Fruit fly (Drosophila melanogaster) whole organism: Measurements from ENCODE around the gene eater.

Source experiments
- CG8478 ChIP-seq: fragments of >200 bp; optimal IDR thresholded peaks from 2 replicates; lab custom pipeline; 2018; ENCODE audit warnings: inconsistent platforms
- Dll ChIP-seq: fragments of >200 bp; optimal IDR thresholded peaks from 2 replicates; lab custom pipeline; 2017
- EcR ChIP-seq, 2 experiments: fragments of >200 bp; optimal IDR thresholded peaks; 2 replicates each; lab custom pipeline; 2017; ENCODE audit warnings: missing biosample characterization in 2 of 2, missing genetic modification characterization in 2 of 2, missing genetic modification reagents in 2 of 2
- pan ChIP-seq: fragments of >200 bp; optimal IDR thresholded peaks from 2 replicates; lab custom pipeline; 2017
- psq ChIP-seq: fragments of >200 bp; optimal IDR thresholded peaks from 2 replicates; lab custom pipeline; 2017
- usp ChIP-seq: fragments of >200 bp; optimal IDR thresholded peaks from 2 replicates; lab custom pipeline; 2017; ENCODE audit warnings: missing biosample characterization, missing genetic modification characterization, mixed read lengths

Gene eater

dm6 chr3R:27067362-27067761, 32.1 kb downstream of the eater start:
- no peak for TF ChIP-seq EcR (GFP tag; optimal IDR thresholded peaks at IDR 0.05; lab: Kevin White, UChicago)
- TF ChIP-seq pan (lab: Kevin White, UChicago), result no peak
- no peak for TF ChIP-seq Dll (lab: Kevin White, UChicago)
- TF ChIP-seq usp (GFP tag; lab: Kevin White, UChicago), result no peak
- TF ChIP-seq CG8478, result no peak
- TF ChIP-seq psq (lab: Kevin White, UChicago), result no peak

dm6 chr3R:27065136-27065535, 34.3 kb downstream of the eater start, which contains the start of gene CG43935:
Gene CG43935 (plus strand): TSS chr3R:27065436.
- TF ChIP-seq CG8478 (no peak), EcR (GFP tag; optimal IDR thresholded peaks at IDR 0.05; lab: Kevin White, UChicago) (no peak)

- TF ChIP-seq pan (lab: Kevin White, UChicago) (no peak), CG8478 (no peak), usp (GFP tag; lab: Kevin White, UChicago) (no peak), EcR (GFP tag; optimal IDR thresholded peaks at IDR 0.05; lab: Kevin White, UChicago) (no peak), Dll (lab: Kevin White, UChicago) (no peak), psq (lab: Kevin White, UChicago) (no peak)
Observed at dm6 chr3R:27064099-27064498, 35.4 kb downstream of the eater start, which contains the start of gene Nep5. Gene Nep5 (minus strand): TSS chr3R:27064199.

dm6 chr3R:27061916-27062315, 37.6 kb downstream of the eater start, which contains the start of gene CG34292:
Gene CG34292 (plus strand): TSS chr3R:27062216.
- TF ChIP-seq psq (lab: Kevin White, UChicago), result no peak
- no peak for TF ChIP-seq usp (GFP tag; lab: Kevin White, UChicago)
- no peak for TF ChIP-seq CG8478
- no peak for TF ChIP-seq pan (lab: Kevin White, UChicago)
- no peak for TF ChIP-seq Dll (lab: Kevin White, UChicago)

- no peak for TF ChIP-seq CG8478
- no peak for TF ChIP-seq Dll (lab: Kevin White, UChicago)
- no peak for TF ChIP-seq pan (lab: Kevin White, UChicago)
- no peak for TF ChIP-seq psq (lab: Kevin White, UChicago)
- TF ChIP-seq usp (GFP tag; lab: Kevin White, UChicago), result no peak
- no peak for TF ChIP-seq EcR (GFP tag; optimal IDR thresholded peaks at IDR 0.05; lab: Kevin White, UChicago)
Observed at dm6 chr3R:27056152-27056551, 43.3 kb downstream of the eater start.

- TF ChIP-seq Dll (lab: Kevin White, UChicago), result no peak
- no peak for TF ChIP-seq CG8478
- no peak for TF ChIP-seq usp (GFP tag; lab: Kevin White, UChicago)
- TF ChIP-seq pan (lab: Kevin White, UChicago), result no peak
- TF ChIP-seq EcR (GFP tag; optimal IDR thresholded peaks at IDR 0.05; lab: Kevin White, UChicago), result no peak
- no peak for TF ChIP-seq psq (lab: Kevin White, UChicago)
Observed at dm6 chr3R:27049549-27049948, 49.9 kb downstream of the eater start.

- TF ChIP-seq psq (lab: Kevin White, UChicago) (no peak), pan (lab: Kevin White, UChicago) (no peak), CG8478 (no peak), usp (GFP tag; lab: Kevin White, UChicago) (no peak), EcR (GFP tag; optimal IDR thresholded peaks at IDR 0.05; lab: Kevin White, UChicago) (no peak), Dll (lab: Kevin White, UChicago) (no peak)
Observed at dm6 chr3R:27048561-27049270, 50.8 kb downstream of the eater start, which contains the start of gene TwdlT. Gene TwdlT (plus strand): TSS chr3R:27049220.
